Fruit fly (Drosophila melanogaster): ENCODE measurements around the gene CG12608.

- TF ChIP-seq vri (GFP tag; optimal IDR thresholded peaks at IDR 0.05) (no peak), Smox (GFP tag; optimal IDR thresholded peaks at IDR 0.05) (no peak), CG6854 (GFP tag; optimal IDR thresholded peaks at IDR 0.05) (no peak), Gug (GFP tag; IDR thresholded peaks at IDR 0.05) (no peak), fd59A (GFP tag; optimal IDR thresholded peaks at IDR 0.05) (no peak), net (GFP tag; optimal IDR thresholded peaks at IDR 0.05) (no peak), CG3032 (tag; optimal IDR thresholded peaks at IDR 0.05) (no peak), OdsH (GFP tag; optimal IDR thresholded peaks at IDR 0.05) (no peak)
These were observed 34.6 kb upstream of the CG12608 start, which contains the start of gene acj6 for dm6 chrX:15379014-15379491.
